Worm (Caenorhabditis elegans) whole organism, L4 larva: ENCODE results near the gene M04B2.6.

Source experiments
- F49E8.2 ChIP-seq: sonication (generic microtip); optimal IDR thresholded peaks from 2 replicates; lab custom pipeline; 2016; ENCODE audit warnings: missing compliant biosample characterization, mild to moderate bottlenecking, missing genetic modification characterization, borderline replicate concordance
- Y105C5A.15 ChIP-seq: fragments of 200-800 bp; sonication (Bioruptor generic); IDR thresholded peaks from 2 replicates; pipeline ENCODE4 v1.3.6; 2022; ENCODE audit warnings: missing genetic modification characterization, missing compliant biosample characterization
- ctbp-1 ChIP-seq: fragments of 200-800 bp; sonication (Bioruptor generic); IDR thresholded peaks from 2 replicates; pipeline ENCODE4 v1.3.6; 2022; ENCODE audit warnings: missing genetic modification reagents, missing genetic modification characterization, missing compliant biosample characterization
- fkh-10 ChIP-seq: fragments of 150-350 bp; optimal IDR thresholded peaks from 2 replicates; lab custom pipeline; 2014; ENCODE audit warnings: missing biosample characterization, missing genetic modification reagents, missing genetic modification characterization
- mxl-2 ChIP-seq: fragments of 200-800 bp; sonication (Bioruptor generic); conservative IDR thresholded peaks from 2 replicates; pipeline ENCODE4 v1.3.6; 2022; ENCODE audit warnings: missing genetic modification reagents, missing genetic modification characterization, missing compliant biosample characterization
- nhr-11 ChIP-seq: fragments of 150-350 bp; optimal IDR thresholded peaks from 2 replicates; lab custom pipeline; 2014; ENCODE audit warnings: missing biosample characterization, missing genetic modification characterization
- skn-1 ChIP-seq: fragments of 150-350 bp; optimal IDR thresholded peaks from 2 replicates; lab custom pipeline; 2014; ENCODE audit warnings: missing biosample characterization, missing genetic modification characterization

ce11 chrIV:11489610-11490339, 20.8 kb downstream of the M04B2.6 start:
- TF ChIP-seq fkh-10, result no peak
- TF ChIP-seq mxl-2 (GFP tag; lab: Robert Waterston, UW), result no peak
- TF ChIP-seq F49E8.2 (tag; lab: Kevin White, UChicago), result no peak
- no peak for TF ChIP-seq skn-1 (tag; lab: Kevin White, UChicago)
- no peak for TF ChIP-seq Y105C5A.15 (GFP tag; lab: Robert Waterston, UW)
- TF ChIP-seq ctbp-1 (GFP tag; lab: Robert Waterston, UW), result no peak
- TF ChIP-seq nhr-11, result peak; percentile 51
